Fruit fly (Drosophila melanogaster) whole organism, embryonic: ENCODE results near the gene nenya.

Experiments used
- Aef1 ChIP-seq: fragments of 200-800 bp; sonication (Bioruptor generic); IDR thresholded peaks from 3 replicates; pipeline ENCODE4 v1.3.6; 2022; ENCODE audit warnings: missing biosample characterization, missing genetic modification characterization
- C15 ChIP-seq: fragments of 200-800 bp; sonication (Bioruptor generic); IDR thresholded peaks from 3 replicates; pipeline ENCODE4 v1.3.6; 2022; ENCODE audit warnings: missing biosample characterization, missing genetic modification characterization
- CG10654 ChIP-seq: fragments of 200-800 bp; sonication (Bioruptor generic); optimal IDR thresholded peaks from 2 replicates; lab custom pipeline; 2016; ENCODE audit warnings: missing biosample characterization, missing genetic modification characterization
- CG11093 ChIP-seq: fragments of 200-800 bp; sonication (Bioruptor generic); IDR thresholded peaks from 3 replicates; pipeline ENCODE4 v1.3.6; 2022; ENCODE audit warnings: missing biosample characterization, missing genetic modification characterization
- CG12236 ChIP-seq: fragments of 200-800 bp; sonication (Bioruptor generic); optimal IDR thresholded peaks from 2 replicates; lab custom pipeline; 2016; ENCODE audit warnings: missing biosample characterization, missing genetic modification characterization
- CG13287 ChIP-seq: fragments of 200-800 bp; sonication (Bioruptor generic); IDR thresholded peaks from 2 replicates; pipeline ENCODE4 v1.3.6; 2022; ENCODE audit warnings: missing biosample characterization, missing genetic modification characterization; ENCODE audit not compliant: partially characterized antibody
- CG13775 ChIP-seq: fragments of 200-800 bp; sonication (Bioruptor generic); optimal IDR thresholded peaks from 3 replicates; lab custom pipeline; 2017; ENCODE audit warnings: missing biosample characterization, mild to moderate bottlenecking, missing genetic modification characterization
- CG13894 ChIP-seq: fragments of 200-800 bp; sonication (Bioruptor generic); optimal IDR thresholded peaks from 3 replicates; lab custom pipeline; 2018; ENCODE audit warnings: missing biosample characterization, mild to moderate bottlenecking, missing genetic modification characterization, moderate library complexity
- CG17328 ChIP-seq: fragments of 200-800 bp; sonication (Bioruptor generic); IDR thresholded peaks from 2 replicates; pipeline ENCODE4 v1.3.6; 2022; ENCODE audit warnings: missing biosample characterization, missing genetic modification characterization
- CG1792 ChIP-seq: fragments of 200-800 bp; sonication (Bioruptor generic); optimal IDR thresholded peaks from 2 replicates; lab custom pipeline; 2016; ENCODE audit warnings: missing biosample characterization, missing genetic modification characterization
- CG3163 ChIP-seq: fragments of 200-800 bp; sonication (Bioruptor generic); optimal IDR thresholded peaks from 3 replicates; lab custom pipeline; 2016; ENCODE audit warnings: missing biosample characterization, missing genetic modification characterization
- CG4404 ChIP-seq: fragments of 200-800 bp; sonication (Bioruptor generic); IDR thresholded peaks from 2 replicates; pipeline ENCODE4 v1.3.6; 2022; ENCODE audit warnings: missing biosample characterization, missing genetic modification characterization
- CG6654 ChIP-seq: fragments of 200-800 bp; sonication (Bioruptor generic); optimal IDR thresholded peaks from 2 replicates; lab custom pipeline; 2017; ENCODE audit warnings: missing biosample characterization, mild to moderate bottlenecking, missing genetic modification characterization
- CG6689 ChIP-seq: fragments of 200-800 bp; sonication (Bioruptor generic); IDR thresholded peaks from 2 replicates; pipeline ENCODE4 v1.3.6; 2022; ENCODE audit warnings: missing biosample characterization, missing genetic modification characterization
- CG6765 ChIP-seq: fragments of 200-800 bp; sonication (Bioruptor generic); optimal IDR thresholded peaks from 3 replicates; lab custom pipeline; 2017; ENCODE audit warnings: missing biosample characterization, mild to moderate bottlenecking, missing genetic modification characterization
- CG8089 ChIP-seq: fragments of 200-800 bp; sonication (Bioruptor generic); optimal IDR thresholded peaks from 3 replicates; lab custom pipeline; 2016; ENCODE audit warnings: missing biosample characterization, missing genetic modification characterization
- CG8924 ChIP-seq: fragments of 200-800 bp; optimal IDR thresholded peaks from 3 replicates; lab custom pipeline; 2019; ENCODE audit warnings: missing biosample characterization, mild to moderate bottlenecking, missing genetic modification characterization, moderate library complexity
- D19B ChIP-seq: fragments of 200-800 bp; sonication (Bioruptor generic); optimal IDR thresholded peaks from 2 replicates; lab custom pipeline; 2017; ENCODE audit warnings: missing biosample characterization, mild to moderate bottlenecking, missing genetic modification characterization
- ERR ChIP-seq: fragments of 200-800 bp; sonication (Bioruptor generic); optimal IDR thresholded peaks from 2 replicates; lab custom pipeline; 2016; ENCODE audit warnings: missing biosample characterization, missing genetic modification characterization
- Fer3 ChIP-seq: fragments of 200-800 bp; sonication (Bioruptor generic); optimal IDR thresholded peaks from 2 replicates; lab custom pipeline; 2018; ENCODE audit warnings: missing biosample characterization, mild to moderate bottlenecking, missing genetic modification characterization, moderate library complexity
- HLH4C ChIP-seq: fragments of 200-800 bp; sonication (Bioruptor generic); IDR thresholded peaks from 3 replicates; pipeline ENCODE4 v1.3.6; 2022; ENCODE audit warnings: missing biosample characterization, missing genetic modification characterization; ENCODE audit not compliant: partially characterized antibody
- MTF-1 ChIP-seq: fragments of 200-800 bp; sonication (Bioruptor generic); optimal IDR thresholded peaks from 2 replicates; lab custom pipeline; 2018; ENCODE audit warnings: missing biosample characterization, mild to moderate bottlenecking, missing genetic modification characterization, borderline replicate concordance
- Mes4 ChIP-seq: fragments of 200-800 bp; sonication (Bioruptor generic); optimal IDR thresholded peaks from 2 replicates; lab custom pipeline; 2016; ENCODE audit warnings: missing biosample characterization, missing genetic modification characterization
- Oaz ChIP-seq: fragments of 200-800 bp; sonication (Bioruptor generic); IDR thresholded peaks from 2 replicates; pipeline ENCODE4 v1.3.6; 2022; ENCODE audit warnings: missing biosample characterization, missing genetic modification characterization
- PHDP ChIP-seq: fragments of 200-800 bp; sonication (Bioruptor generic); optimal IDR thresholded peaks from 3 replicates; lab custom pipeline; 2018; ENCODE audit warnings: missing biosample characterization, mild to moderate bottlenecking, missing genetic modification characterization, moderate library complexity
- Ravus ChIP-seq: fragments of 200-800 bp; sonication (Bioruptor generic); IDR thresholded peaks from 2 replicates; pipeline ENCODE4 v1.3.6; 2022; ENCODE audit warnings: missing biosample characterization, missing genetic modification characterization
- Side ChIP-seq: fragments of 200-800 bp; sonication (Bioruptor generic); optimal IDR thresholded peaks from 2 replicates; lab custom pipeline; 2016; ENCODE audit warnings: missing biosample characterization, missing genetic modification characterization
- Sry-δ ChIP-seq: fragments of 200-800 bp; sonication (Bioruptor generic); optimal IDR thresholded peaks from 2 replicates; lab custom pipeline; 2016; ENCODE audit warnings: missing biosample characterization, missing genetic modification characterization
- amos ChIP-seq: fragments of 200-800 bp; sonication (Bioruptor generic); IDR thresholded peaks from 2 replicates; pipeline ENCODE4 v1.3.6; 2022; ENCODE audit warnings: missing biosample characterization, missing genetic modification characterization; ENCODE audit not compliant: partially characterized antibody
- bigmax ChIP-seq: fragments of 200-800 bp; sonication (Bioruptor generic); optimal IDR thresholded peaks from 2 replicates; lab custom pipeline; 2018; ENCODE audit warnings: missing biosample characterization, mild to moderate bottlenecking, missing genetic modification characterization
- btn ChIP-seq: fragments of 200-800 bp; sonication (Bioruptor generic); optimal IDR thresholded peaks from 2 replicates; lab custom pipeline; 2016; ENCODE audit warnings: missing biosample characterization, missing genetic modification characterization
- ci ChIP-seq: fragments of 200-800 bp; sonication (Bioruptor generic); IDR thresholded peaks from 3 replicates; pipeline ENCODE4 v1.3.6; 2022; ENCODE audit warnings: missing biosample characterization, missing genetic modification characterization
- croc ChIP-seq: fragments of 200-800 bp; sonication (Bioruptor generic); conservative IDR thresholded peaks from 3 replicates; pipeline ENCODE4 v1.3.6; 2022; ENCODE audit warnings: missing biosample characterization, missing genetic modification characterization
- da ChIP-seq: fragments of 200-800 bp; sonication (Bioruptor generic); optimal IDR thresholded peaks from 2 replicates; lab custom pipeline; 2016; ENCODE audit warnings: missing biosample characterization, missing genetic modification characterization
- dan ChIP-seq: fragments of 200-800 bp; sonication (Bioruptor generic); IDR thresholded peaks from 2 replicates; pipeline ENCODE4 v1.3.6; 2022; ENCODE audit warnings: missing biosample characterization, missing genetic modification characterization
- dimm ChIP-seq: fragments of 200-800 bp; sonication (Bioruptor generic); IDR thresholded peaks from 2 replicates; pipeline ENCODE4 v1.3.6; 2022; ENCODE audit warnings: missing biosample characterization, missing genetic modification characterization
- esg ChIP-seq: fragments of 200-800 bp; sonication (Bioruptor generic); conservative IDR thresholded peaks from 2 replicates; pipeline ENCODE4 v1.3.6; 2022; ENCODE audit warnings: missing biosample characterization, missing genetic modification characterization
- fd64A ChIP-seq: fragments of 200-800 bp; sonication (Bioruptor generic); optimal IDR thresholded peaks from 3 replicates; lab custom pipeline; 2018; ENCODE audit warnings: missing biosample characterization, mild to moderate bottlenecking, missing genetic modification characterization
- grau ChIP-seq: fragments of 200-800 bp; optimal IDR thresholded peaks from 3 replicates; lab custom pipeline; 2019; ENCODE audit warnings: missing biosample characterization, mild to moderate bottlenecking, missing genetic modification characterization, moderate library complexity
- her ChIP-seq: fragments of 200-800 bp; sonication (Bioruptor generic); optimal IDR thresholded peaks from 2 replicates; lab custom pipeline; 2016; ENCODE audit warnings: missing biosample characterization, missing genetic modification characterization
- ind ChIP-seq: fragments of 200-800 bp; sonication (Bioruptor generic); optimal IDR thresholded peaks from 3 replicates; lab custom pipeline; 2016; ENCODE audit warnings: missing biosample characterization, missing genetic modification characterization
- inv ChIP-seq: fragments of 200-800 bp; sonication (Bioruptor generic); IDR thresholded peaks from 2 replicates; pipeline ENCODE4 v1.3.6; 2022; ENCODE audit warnings: missing biosample characterization, missing genetic modification characterization; ENCODE audit not compliant: partially characterized antibody
- kah ChIP-seq: fragments of 200-800 bp; sonication (Bioruptor generic); optimal IDR thresholded peaks from 2 replicates; lab custom pipeline; 2018; ENCODE audit warnings: missing biosample characterization, mild to moderate bottlenecking, missing genetic modification characterization
- oc ChIP-seq: fragments of 200-800 bp; sonication (Bioruptor generic); optimal IDR thresholded peaks from 2 replicates; lab custom pipeline; 2018; ENCODE audit warnings: missing biosample characterization, mild to moderate bottlenecking, missing genetic modification characterization, moderate library complexity
- onecut ChIP-seq: fragments of 200-800 bp; sonication (Bioruptor generic); IDR thresholded peaks from 2 replicates; pipeline ENCODE4 v1.3.6; 2022; ENCODE audit warnings: missing biosample characterization, missing genetic modification characterization
- peb ChIP-seq: fragments of 200-800 bp; sonication (Bioruptor generic); IDR thresholded peaks from 2 replicates; pipeline ENCODE4 v1.3.6; 2022; ENCODE audit warnings: missing biosample characterization, missing genetic modification characterization
- ranshi ChIP-seq: fragments of 200-800 bp; sonication (Bioruptor generic); IDR thresholded peaks from 2 replicates; pipeline ENCODE4 v1.3.6; 2022; ENCODE audit warnings: missing biosample characterization, missing genetic modification characterization
- rib ChIP-seq: fragments of 200-800 bp; sonication (Bioruptor generic); IDR thresholded peaks from 2 replicates; pipeline ENCODE4 v1.3.6; 2022; ENCODE audit warnings: missing biosample characterization, missing genetic modification characterization
- schlank ChIP-seq: fragments of 200-800 bp; sonication (Bioruptor generic); optimal IDR thresholded peaks from 2 replicates; lab custom pipeline; 2018; ENCODE audit warnings: missing biosample characterization, mild to moderate bottlenecking, missing genetic modification characterization
- sd ChIP-seq: fragments of 200-800 bp; sonication (Bioruptor generic); optimal IDR thresholded peaks from 3 replicates; lab custom pipeline; 2018; ENCODE audit warnings: missing biosample characterization, mild to moderate bottlenecking, missing genetic modification characterization, moderate library complexity
- sqz ChIP-seq: fragments of 200-800 bp; sonication (Bioruptor generic); optimal IDR thresholded peaks from 3 replicates; lab custom pipeline; 2018; ENCODE audit warnings: missing biosample characterization, mild to moderate bottlenecking, missing genetic modification characterization

Gene nenya

DNA sequence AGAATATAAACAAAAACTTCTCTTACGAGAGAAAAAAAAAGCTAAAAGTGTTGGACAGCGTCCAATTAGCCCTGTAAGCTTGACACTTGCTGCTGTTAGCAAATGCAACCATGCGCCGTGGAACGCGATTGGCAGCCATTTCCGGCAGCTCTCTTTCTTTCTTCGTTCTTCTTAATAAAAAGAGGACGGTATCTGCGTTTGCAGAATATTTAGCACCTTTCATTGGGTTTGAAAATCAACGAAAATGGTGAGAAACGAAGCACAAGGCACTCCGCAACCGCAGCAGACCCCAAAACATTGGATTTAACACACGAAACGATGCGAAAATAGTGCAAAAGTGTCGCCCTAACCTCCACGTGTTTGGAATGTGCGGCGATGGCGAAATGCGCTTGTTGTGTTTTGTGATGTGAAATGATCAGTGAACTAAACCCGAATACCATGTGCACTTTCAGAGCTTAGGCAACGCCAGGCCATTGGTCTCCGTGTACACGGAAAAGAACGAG is 5.2 kb downstream of the nenya start, which contains the start of gene RpL4 (continued):
- TF ChIP-seq CG17328 (peak; percentile 91), oc (tag; lab: Kevin White, UChicago) (peak; percentile 44), bigmax (GFP tag; lab: Kevin White, UChicago) (peak; percentile 87), croc (GFP tag; lab: Robert Waterston, UW) (no peak), sd (tag; lab: Kevin White, UChicago) (peak; percentile 83), dimm (GFP tag; lab: Robert Waterston, UW) (peak; percentile 51; the same call in 1 of the 2 replicates), Fer3 (tag; lab: Kevin White, UChicago) (peak; percentile 85), Oaz (peak; percentile 69), Aef1 (0 out of 3 replicates have a peak, but pooled peaks have one; percentile 21), CG13287 (no peak; the same call in 1 of the 2 replicates), btn (GFP tag; lab: Kevin White, UChicago) (peak; percentile 77), C15 (GFP tag; lab: Robert Waterston, UW) (peak; percentile 72; the same call in 1 of the 3 replicates), ranshi (GFP tag; lab: Robert Waterston, UW) (peak; percentile 77), CG6765 (GFP tag; lab: Kevin White, UChicago) (peak; percentile 93), Ravus (GFP tag; lab: Robert Waterston, UW) (no peak; the same call in 1 of the 2 replicates), CG4404 (GFP tag; lab: Robert Waterston, UW) (0 out of 2 replicates have a peak, but pooled peaks have one; percentile 27), CG10654 (GFP tag; lab: Kevin White, UChicago) (peak; percentile 70), esg (GFP tag; lab: Robert Waterston, UW) (peak; percentile 28; the same call in 1 of the 2 replicates), ind (GFP tag; lab: Kevin White, UChicago) (peak; percentile 53), CG1792 (peak; percentile 65), Sry-δ (GFP tag; lab: Kevin White, UChicago) (peak; percentile 19), CG8924 (tag; lab: Kevin White, UChicago) (peak; percentile 42), ERR (GFP tag; lab: Kevin White, UChicago) (no peak), schlank (tag; lab: Kevin White, UChicago) (peak; percentile 88), grau (tag; lab: Kevin White, UChicago) (peak; percentile 64), rib (GFP tag; lab: Robert Waterston, UW) (no peak), D19B (GFP tag; lab: Kevin White, UChicago) (peak; percentile 51), da (GFP tag; lab: Kevin White, UChicago) (peak; percentile 40), amos (GFP tag; lab: Robert Waterston, UW) (no peak), ci (GFP tag; lab: Robert Waterston, UW) (peak; percentile 97), HLH4C (GFP tag; lab: Robert Waterston, UW) (no peak), her (GFP tag; lab: Kevin White, UChicago) (peak; percentile 68), CG8089 (GFP tag; lab: Kevin White, UChicago) (peak; percentile 78), onecut (peak; percentile 91), CG13894 (tag; lab: Kevin White, UChicago) (peak; percentile 71), Mes4 (GFP tag; lab: Kevin White, UChicago) (peak; percentile 93), MTF-1 (GFP tag; lab: Kevin White, UChicago) (peak; percentile 96), kah (GFP tag; lab: Kevin White, UChicago) (peak; percentile 75), inv (GFP tag; lab: Robert Waterston, UW) (no peak), Side (GFP tag; lab: Kevin White, UChicago) (peak; percentile 79), sqz (GFP tag; lab: Kevin White, UChicago) (peak; percentile 90), CG12236 (peak; percentile 60), peb (no peak), CG6654 (GFP tag; lab: Kevin White, UChicago) (peak; percentile 65), dan (GFP tag; lab: Robert Waterston, UW) (no peak), CG3163 (GFP tag; lab: Kevin White, UChicago) (peak; percentile 60), fd64A (GFP tag; lab: Kevin White, UChicago) (peak; percentile 81), CG6689 (GFP tag; lab: Robert Waterston, UW) (peak; percentile 52), PHDP (tag; lab: Kevin White, UChicago) (peak; percentile 82), CG11093 (GFP tag; lab: Robert Waterston, UW) (no peak), CG13775 (GFP tag; lab: Kevin White, UChicago) (peak; percentile 95)
